Worm (Caenorhabditis elegans): ENCODE measurements around the gene srbc-67.
"Not testable (repeated sequence)": the region's sequence is repeated elsewhere in the genome, so short reads cannot be mapped to it uniquely, and the experiment has no call there.

srbc-67 gene

DNA sequence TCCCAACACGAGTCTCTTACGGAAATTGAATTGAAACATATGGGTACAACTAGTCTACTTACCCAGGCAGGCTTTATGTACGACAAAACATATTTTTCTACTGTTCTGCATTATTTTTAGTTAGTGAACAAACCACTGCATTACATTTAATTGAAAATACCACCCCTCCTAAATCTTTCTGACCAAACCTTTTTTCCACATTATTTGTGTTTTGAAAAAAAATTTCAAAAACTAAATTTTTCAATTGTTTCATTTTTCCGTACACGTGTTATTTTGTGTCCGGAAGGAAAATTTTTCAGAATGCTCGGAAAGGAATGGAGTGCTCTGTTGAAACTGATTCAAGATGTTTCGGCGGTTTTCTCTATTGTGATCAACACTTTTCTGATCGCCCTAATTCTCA is 28.6 kb downstream of the srbc-67 start, which contains the start of gene str-226:
str-226 (plus strand) TSS at position 301 of the 400 bp plus-strand sequence.
- TF ChIP-seq pag-3 (tag; optimal IDR thresholded peaks at IDR 0.05; ENCODE audit: borderline replicate concordance) (no peak), ceh-19 (GFP tag; optimal IDR thresholded peaks at IDR 0.05) (no peak), ama-1 (optimal IDR thresholded peaks at IDR 0.05) (no peak), eyg-1 (tag; optimal IDR thresholded peaks at IDR 0.05) (no peak), tbx-2 (tag; optimal IDR thresholded peaks at IDR 0.05) (no peak), ceh-14 (tag; optimal IDR thresholded peaks at IDR 0.05) (no peak), F13H6.1 (tag; optimal IDR thresholded peaks at IDR 0.05) (no peak), syd-9 (tag; optimal IDR thresholded peaks at IDR 0.05) (no peak), madf-2 (tag; optimal IDR thresholded peaks at IDR 0.05) (no peak), ztf-16 (tag; optimal IDR thresholded peaks at IDR 0.05) (no peak), pros-1 (tag; optimal IDR thresholded peaks at IDR 0.05) (no peak), ceh-22 (tag; optimal IDR thresholded peaks at IDR 0.05) (no peak), sdc-2 (tag; optimal IDR thresholded peaks at IDR 0.05) (no peak), ets-4 (tag; optimal IDR thresholded peaks at IDR 0.05) (no peak), pat-9 (tag; optimal IDR thresholded peaks at IDR 0.05) (no peak), ceh-9 (tag; optimal IDR thresholded peaks at IDR 0.05) (no peak), hlh-8 (tag; optimal IDR thresholded peaks at IDR 0.05) (no peak), ceh-34 (tag; optimal IDR thresholded peaks at IDR 0.05) (no peak), fkh-6 (tag; optimal IDR thresholded peaks at IDR 0.05) (no peak)

ce11 chrV:3509878-3510277 is 31.1 kb downstream of the srbc-67 start, which contains the start of gene str-228:
Gene str-228, plus strand, starts transcription at chrV:3510178.
- TF ChIP-seq tbx-7 (tag; optimal IDR thresholded peaks at IDR 0.05) (no peak), K02D7.2 (tag; optimal IDR thresholded peaks at IDR 0.05) (no peak), K09A11.1 (tag; optimal IDR thresholded peaks at IDR 0.05; ENCODE audit: insufficient read depth) (no peak), hlh-30 (tag; optimal IDR thresholded peaks at IDR 0.05; ENCODE audit: insufficient read depth) (no peak), fkh-10 (GFP tag; optimal IDR thresholded peaks at IDR 0.05) (no peak), ceh-48 (tag; optimal IDR thresholded peaks at IDR 0.05) (no peak), unc-86 (tag; optimal IDR thresholded peaks at IDR 0.05) (no peak), ceh-31 (tag; optimal IDR thresholded peaks at IDR 0.05) (no peak), elt-4 (tag; optimal IDR thresholded peaks at IDR 0.05) (no peak), C08G9.2 (tag; optimal IDR thresholded peaks at IDR 0.05) (no peak), tbx-2 (tag; optimal IDR thresholded peaks at IDR 0.05) (no peak)

DNA sequence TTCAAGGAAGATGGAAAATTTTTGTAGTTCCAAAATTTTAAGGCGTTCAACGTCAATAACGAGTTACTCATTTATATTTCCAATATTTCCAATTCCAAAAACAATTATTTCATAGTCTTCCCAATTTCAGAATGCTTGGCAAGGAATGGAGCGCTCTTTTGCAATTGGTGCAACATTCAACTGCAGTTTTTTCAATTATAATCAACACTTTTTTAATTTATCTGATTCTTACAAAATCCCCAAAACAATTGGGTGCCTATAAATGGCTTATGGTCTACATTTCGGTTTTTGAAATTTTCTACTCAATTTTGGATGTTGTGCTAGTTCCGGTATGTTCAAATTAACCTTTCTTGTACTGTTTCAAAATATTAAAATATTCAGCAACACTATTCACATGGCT is 33.3 kb downstream of the srbc-67 start, which contains the start of gene str-225:
str-225 (plus strand) TSS at position 132 of the 400 bp plus-strand sequence.
- TF ChIP-seq pros-1 (tag; optimal IDR thresholded peaks at IDR 0.05) (no peak), Y22D7AL.16 (tag; optimal IDR thresholded peaks at IDR 0.05) (no peak), K09A11.1 (tag; optimal IDR thresholded peaks at IDR 0.05; ENCODE audit: insufficient read depth) (no peak), pqm-1 (tag; optimal IDR thresholded peaks at IDR 0.05) (no peak), pha-4 (tag; optimal IDR thresholded peaks at IDR 0.05) (no peak), gmeb-2 (tag; optimal IDR thresholded peaks at IDR 0.05) (no peak), ceh-30 (tag; optimal IDR thresholded peaks at IDR 0.05) (no peak), hlh-8 (tag; optimal IDR thresholded peaks at IDR 0.05) (no peak), hlh-15 (tag; optimal IDR thresholded peaks at IDR 0.05) (no peak), sdc-2 (tag; optimal IDR thresholded peaks at IDR 0.05) (no peak)

ce11 chrV:3506252-3506651 is 34.8 kb downstream of the srbc-67 start, which contains the start of gene ugt-64:
Gene ugt-64, minus strand, starts transcription at chrV:3506352.
- not testable (repeated sequence) for TF ChIP-seq mec-3 (tag; optimal IDR thresholded peaks at IDR 0.05; ENCODE audit: borderline replicate concordance); F13H6.1 (tag; optimal IDR thresholded peaks at IDR 0.05); ceh-14 (tag; optimal IDR thresholded peaks at IDR 0.05)

DNA sequence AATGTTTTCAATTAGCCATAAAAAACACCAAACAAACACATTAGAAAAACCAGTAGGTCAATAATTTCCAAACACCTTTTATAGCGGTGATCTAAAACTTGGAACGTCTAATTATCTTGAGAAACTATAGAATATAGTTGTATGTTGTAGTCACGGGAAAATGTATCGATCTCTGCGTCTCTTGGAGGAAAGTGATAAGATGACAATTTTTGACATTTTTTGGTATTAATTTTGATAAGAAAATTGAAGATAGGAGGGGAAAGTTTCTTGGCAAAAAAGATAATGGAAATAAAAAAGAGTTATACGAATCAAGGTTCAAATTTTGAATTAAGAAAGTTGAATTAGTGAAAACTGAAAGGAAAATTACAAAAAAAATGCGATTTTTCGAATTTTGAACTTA is 35.3 kb downstream of the srbc-67 start:
- peak; percentile 91 for TF ChIP-seq elt-2 (tag; optimal IDR thresholded peaks at IDR 0.05)
- no peak for TF ChIP-seq pat-9 (tag; optimal IDR thresholded peaks at IDR 0.05)

All from whole organism, late embryonic.